Worm (Caenorhabditis elegans): ENCODE data around the gene gar-1.
A peak's percentile ranks its signal among the peaks of the same experiment; 100 is the strongest.

gar-1 gene

ce11 chrX:6448866-6449400, 35.7 kb downstream of the gar-1 start, which contains the start of gene fah-1:
TSS of gene fah-1 (minus strand) at chrX:6448916.
- TF ChIP-seq mep-1 (tag; optimal IDR thresholded peaks at IDR 0.05) = peak; percentile 34
- no peak for TF ChIP-seq F16B12.6 (tag; optimal IDR thresholded peaks at IDR 0.05)
- TF ChIP-seq lin-14 (GFP tag; optimal IDR thresholded peaks at IDR 0.05) = peak; percentile 80
- TF ChIP-seq zip-4 (GFP tag; optimal IDR thresholded peaks at IDR 0.05) = peak; percentile 38
- TF ChIP-seq ama-1 (optimal IDR thresholded peaks at IDR 0.05) = no peak
- peak; percentile 84 for TF ChIP-seq nhr-90 (tag; optimal IDR thresholded peaks at IDR 0.05; ENCODE audit: poor library complexity)
- TF ChIP-seq snu-23 (GFP tag; optimal IDR thresholded peaks at IDR 0.05) = peak; percentile 66
- TF ChIP-seq ztf-11 (tag; optimal IDR thresholded peaks at IDR 0.05) = no peak
- peak in 1 of 3 experiments; percentile 16 for TF ChIP-seq dpl-1 (GFP tag; optimal IDR thresholded peaks at IDR 0.05)
- TF ChIP-seq nhr-85 (tag) = peak; percentile 97
- peak; percentile 89 for TF ChIP-seq pag-3 (tag; optimal IDR thresholded peaks at IDR 0.05; ENCODE audit: borderline replicate concordance, insufficient read depth)
- TF ChIP-seq pax-3 (tag; optimal IDR thresholded peaks at IDR 0.05) = no peak
- peak; percentile 65 for TF ChIP-seq grh-1 (GFP tag; IDR thresholded peaks at IDR 0.05)
- TF ChIP-seq nhr-20 (tag; optimal IDR thresholded peaks at IDR 0.05) = peak; percentile 97
- peak; percentile 52 for TF ChIP-seq xbp-1 (tag; optimal IDR thresholded peaks at IDR 0.05)
- no peak for TF ChIP-seq fkh-10 (GFP tag; optimal IDR thresholded peaks at IDR 0.05)
- TF ChIP-seq skn-1 (tag; optimal IDR thresholded peaks at IDR 0.05) = peak; percentile 1
- TF ChIP-seq egl-27 (tag; optimal IDR thresholded peaks at IDR 0.05) = no peak
- no peak for TF ChIP-seq unc-98 (GFP tag; IDR thresholded peaks at IDR 0.05)
- TF ChIP-seq hlh-17 (GFP tag; optimal IDR thresholded peaks at IDR 0.05; ENCODE audit: borderline replicate concordance) = no peak
- TF ChIP-seq nhr-71 (tag; optimal IDR thresholded peaks at IDR 0.05) = peak; percentile 85
- TF ChIP-seq elt-2 (tag; optimal IDR thresholded peaks at IDR 0.05) = peak; percentile 43
- no peak for TF ChIP-seq zag-1 (tag; optimal IDR thresholded peaks at IDR 0.05)
- peak; percentile 1 for TF ChIP-seq vab-15 (tag; optimal IDR thresholded peaks at IDR 0.05)
- TF ChIP-seq C16A3.4 (tag; optimal IDR thresholded peaks at IDR 0.05) = no peak
- peak; percentile 27 for TF ChIP-seq swsn-7 (tag; optimal IDR thresholded peaks at IDR 0.05)
- TF ChIP-seq sup-37 (GFP tag; optimal IDR thresholded peaks at IDR 0.05) = no peak
- peak in 1 of 2 experiments; percentile 3 for TF ChIP-seq mdl-1 (tag; optimal IDR thresholded peaks at IDR 0.05)
- no peak for TF ChIP-seq lin-15B (tag; optimal IDR thresholded peaks at IDR 0.05)
- no peak for TF ChIP-seq efl-1 (optimal IDR thresholded peaks at IDR 0.05)
- TF ChIP-seq efl-1 (GFP tag; optimal IDR thresholded peaks at IDR 0.05 in 1 of 2) = peak in 1 of 2 experiments; percentile 2
- TF ChIP-seq elt-3 (tag; optimal IDR thresholded peaks at IDR 0.05) = peak in 3 of 6 experiments; percentile 71 to 92 (median 82)
- TF ChIP-seq blmp-1 (tag; optimal IDR thresholded peaks at IDR 0.05) = peak; percentile 37
- TF ChIP-seq lin-35 (GFP tag; optimal IDR thresholded peaks at IDR 0.05) = peak in 1 of 2 experiments; percentile 41
- TF ChIP-seq nhr-47 (tag; optimal IDR thresholded peaks at IDR 0.05) = peak; percentile 61
- peak; percentile 43 for TF ChIP-seq nhr-19 (GFP tag; conservative IDR thresholded peaks at IDR 0.05)
- TF ChIP-seq unc-62 (GFP tag; optimal IDR thresholded peaks at IDR 0.05) = no peak

- no peak for TF ChIP-seq zip-4 (GFP tag; optimal IDR thresholded peaks at IDR 0.05)
- no peak for TF ChIP-seq sup-37 (GFP tag; optimal IDR thresholded peaks at IDR 0.05)
- no peak for TF ChIP-seq lin-39 (tag; optimal IDR thresholded peaks at IDR 0.05)
Observed at ce11 chrX:6446564-6446963, 38.1 kb downstream of the gar-1 start, which contains the start of gene asp-14. TSS of gene asp-14 (minus strand) at chrX:6446664.

ce11 chrX:6445239-6445638, 39.4 kb downstream of the gar-1 start:
- TF ChIP-seq dsc-1 (tag; optimal IDR thresholded peaks at IDR 0.05) (no peak), nhr-11 (tag; optimal IDR thresholded peaks at IDR 0.05) (no peak), elt-2 (tag; optimal IDR thresholded peaks at IDR 0.05) (peak; percentile 63), nhr-28 (tag; optimal IDR thresholded peaks at IDR 0.05) (no peak), snu-23 (GFP tag; optimal IDR thresholded peaks at IDR 0.05) (no peak), egl-27 (tag; optimal IDR thresholded peaks at IDR 0.05) (no peak), lsy-2 (tag; optimal IDR thresholded peaks at IDR 0.05) (no peak)

Data from whole organism, L1 larva.